Worm (Caenorhabditis elegans) whole organism, young adult: Measurements from ENCODE around the gene Y46G5A.34.
A peak's percentile ranks its signal among the peaks of the same experiment; 100 is the strongest.

Source experiments
- B0019.2 ChIP-seq: fragments of 200-800 bp; sonication (Bioruptor generic); conservative IDR thresholded peaks from 2 replicates; pipeline ENCODE4 v1.3.6; 2022; ENCODE audit warnings: missing genetic modification reagents, missing genetic modification characterization, missing compliant biosample characterization
- B0035.1 ChIP-seq: sonication (generic microtip); optimal IDR thresholded peaks from 2 replicates; lab custom pipeline; 2016; ENCODE audit warnings: missing genetic modification characterization, mild to moderate bottlenecking, missing compliant biosample characterization, missing genotype, missing genetic modification reagents
- B0261.1 ChIP-seq: sonication (generic microtip); optimal IDR thresholded peaks from 2 replicates; lab custom pipeline; 2016; ENCODE audit warnings: mild to moderate bottlenecking, missing genetic modification characterization, moderate library complexity, missing compliant biosample characterization
- B0336.3 ChIP-seq: fragments of 200-800 bp; sonication (Bioruptor generic); IDR thresholded peaks from 2 replicates; pipeline ENCODE4 v1.3.6; 2022; ENCODE audit warnings: missing genetic modification characterization, missing compliant biosample characterization
- F23B12.7 ChIP-seq: sonication (generic microtip); optimal IDR thresholded peaks from 2 replicates; lab custom pipeline; 2017; ENCODE audit warnings: missing genetic modification characterization, mild to moderate bottlenecking, missing compliant biosample characterization, antibody characterized with exemption, moderate library complexity; ENCODE audit not compliant: insufficient read depth
- F37B4.10 ChIP-seq: fragments of 200-800 bp; sonication (Bioruptor generic); IDR thresholded peaks from 2 replicates; pipeline ENCODE4 v1.3.6; 2022; ENCODE audit warnings: missing genetic modification characterization, missing compliant biosample characterization
- F39B2.1 ChIP-seq: fragments of 200-800 bp; sonication (Bioruptor generic); IDR thresholded peaks from 2 replicates; pipeline ENCODE4 v1.3.6; 2022; ENCODE audit warnings: missing genetic modification reagents, missing genetic modification characterization, missing compliant biosample characterization
- F52B5.7 ChIP-seq: sonication (generic microtip); optimal IDR thresholded peaks from 2 replicates; lab custom pipeline; 2016; ENCODE audit warnings: mild to moderate bottlenecking, missing genetic modification characterization, missing compliant biosample characterization
- F57A8.1 ChIP-seq: fragments of 200-800 bp; sonication (Bioruptor generic); optimal IDR thresholded peaks from 2 replicates; lab custom pipeline; 2018; ENCODE audit warnings: mild to moderate bottlenecking, missing genetic modification characterization, moderate library complexity, missing compliant biosample characterization
- T26A5.8 ChIP-seq: sonication (generic microtip); optimal IDR thresholded peaks from 2 replicates; lab custom pipeline; 2016; ENCODE audit warnings: missing genetic modification characterization, missing compliant biosample characterization
- Y56A3A.18 ChIP-seq: fragments of 200-800 bp; sonication (Bioruptor generic); IDR thresholded peaks from 2 replicates; pipeline ENCODE4 v1.3.6; 2022; ENCODE audit warnings: missing genetic modification reagents, missing genetic modification characterization, missing compliant biosample characterization
- Y67H2A.10 ChIP-seq: fragments of 200-800 bp; sonication (Bioruptor generic); conservative IDR thresholded peaks from 2 replicates; pipeline ENCODE4 v1.3.6; 2022; ENCODE audit warnings: missing genetic modification reagents, missing genetic modification characterization, missing compliant biosample characterization
- Y79H2A.3 ChIP-seq: fragments of 200-800 bp; sonication (Bioruptor generic); conservative IDR thresholded peaks from 2 replicates; pipeline ENCODE4 v1.3.6; 2022; ENCODE audit warnings: missing genetic modification reagents, missing genetic modification characterization, missing compliant biosample characterization
- Y95B8A.8 ChIP-seq: fragments of 200-800 bp; sonication (Bioruptor generic); IDR thresholded peaks from 2 replicates; pipeline ENCODE4 v1.3.6; 2022; ENCODE audit warnings: missing genetic modification reagents, missing genetic modification characterization, missing compliant biosample characterization
- aptf-2 ChIP-seq: fragments of 200-800 bp; sonication (Bioruptor generic); conservative IDR thresholded peaks from 2 replicates; pipeline ENCODE4 v1.3.6; 2022; ENCODE audit warnings: missing genetic modification reagents, missing genetic modification characterization, missing compliant biosample characterization
- aptf-3 ChIP-seq: fragments of 200-800 bp; sonication (Bioruptor generic); IDR thresholded peaks from 2 replicates; pipeline ENCODE4 v1.3.6; 2022; ENCODE audit warnings: missing genetic modification characterization, missing compliant biosample characterization
- atf-7 ChIP-seq: sonication (generic microtip); optimal IDR thresholded peaks from 2 replicates; lab custom pipeline; 2017; ENCODE audit warnings: mild to moderate bottlenecking, missing genetic modification characterization, missing compliant biosample characterization
- athp-1 ChIP-seq: sonication (generic microtip); optimal IDR thresholded peaks from 2 replicates; lab custom pipeline; 2017; ENCODE audit warnings: mild to moderate bottlenecking, missing genetic modification characterization, missing compliant biosample characterization
- attf-6 ChIP-seq: fragments of 200-800 bp; sonication (Bioruptor generic); IDR thresholded peaks from 2 replicates; pipeline ENCODE4 v1.3.6; 2022; ENCODE audit warnings: missing genetic modification reagents, missing genetic modification characterization, missing compliant biosample characterization
- ccch-3 ChIP-seq: fragments of 200-800 bp; sonication (Bioruptor generic); optimal IDR thresholded peaks from 2 replicates; lab custom pipeline; 2018; ENCODE audit warnings: mild to moderate bottlenecking, missing genetic modification characterization, missing compliant biosample characterization
- cebp-1 ChIP-seq, 2 experiments: fragments of 200-800 bp in 1 of 2; sonication (Bioruptor generic) in 1 of 2; sonication (generic microtip) in 1 of 2; IDR thresholded peaks in 1 of 2; optimal IDR thresholded peaks in 1 of 2; 2 replicates each; pipeline versions ENCODE4 v1.3.6 to Lab custom; 2017 to 2022; ENCODE audit warnings: missing compliant biosample characterization in 2 of 2, missing genetic modification characterization in 2 of 2, mild to moderate bottlenecking in 1 of 2, missing genetic modification reagents in 1 of 2, moderate library complexity in 1 of 2
- ceh-27 ChIP-seq: fragments of 200-800 bp; sonication (Bioruptor generic); optimal IDR thresholded peaks from 2 replicates; lab custom pipeline; 2018; ENCODE audit warnings: mild to moderate bottlenecking, missing genetic modification characterization, moderate library complexity, missing compliant biosample characterization
- ceh-79 ChIP-seq: sonication (generic microtip); optimal IDR thresholded peaks from 2 replicates; lab custom pipeline; 2017; ENCODE audit warnings: mild to moderate bottlenecking, missing genetic modification characterization, missing compliant biosample characterization
- dox-1 ChIP-seq: fragments of 200-800 bp; sonication (Bioruptor generic); IDR thresholded peaks from 2 replicates; pipeline ENCODE4 v1.3.6; 2022; ENCODE audit warnings: missing genetic modification reagents, missing genetic modification characterization, missing compliant biosample characterization
- dpl-1 ChIP-seq: fragments of 150-350 bp; optimal IDR thresholded peaks from 2 replicates; lab custom pipeline; 2014; ENCODE audit warnings: missing biosample characterization, missing genetic modification reagents, missing genetic modification characterization
- hmg-1.2 ChIP-seq: fragments of 200-800 bp; sonication (Bioruptor generic); IDR thresholded peaks from 2 replicates; pipeline ENCODE4 v1.3.6; 2022; ENCODE audit warnings: missing genetic modification reagents, missing genetic modification characterization, missing compliant biosample characterization
- hmg-20 ChIP-seq: fragments of 200-800 bp; sonication (Bioruptor generic); IDR thresholded peaks from 2 replicates; pipeline ENCODE4 v1.3.6; 2022; ENCODE audit warnings: missing genetic modification reagents, missing genetic modification characterization, missing compliant biosample characterization
- let-607 ChIP-seq, 2 experiments: fragments of 200-800 bp in 1 of 2; sonication (Bioruptor generic) in 1 of 2; sonication (generic microtip) in 1 of 2; optimal IDR thresholded peaks; 2 replicates each; lab custom pipeline; 2016 to 2018; ENCODE audit warnings: mild to moderate bottlenecking in 2 of 2, missing compliant biosample characterization in 2 of 2, missing genetic modification characterization in 2 of 2, moderate library complexity in 2 of 2, missing genotype in 1 of 2
- lin-26 ChIP-seq: fragments of 200-800 bp; sonication (Bioruptor generic); IDR thresholded peaks from 2 replicates; pipeline ENCODE4 v1.3.6; 2022; ENCODE audit warnings: missing genetic modification reagents, missing genetic modification characterization, missing compliant biosample characterization
- lir-1 ChIP-seq: fragments of 200-800 bp; sonication (Bioruptor generic); conservative IDR thresholded peaks from 2 replicates; pipeline ENCODE4 v1.3.6; 2022; ENCODE audit warnings: missing genetic modification reagents, missing genetic modification characterization, missing compliant biosample characterization
- lsy-27 ChIP-seq: sonication (generic microtip); optimal IDR thresholded peaks from 2 replicates; lab custom pipeline; 2017; ENCODE audit warnings: missing genetic modification characterization, mild to moderate bottlenecking, missing compliant biosample characterization, antibody characterized with exemption, missing genotype, borderline replicate concordance; ENCODE audit not compliant: insufficient read depth
- madf-6 ChIP-seq: fragments of 200-800 bp; sonication (Bioruptor generic); IDR thresholded peaks from 2 replicates; pipeline ENCODE4 v1.3.6; 2022; ENCODE audit warnings: missing genetic modification reagents, missing genetic modification characterization, missing compliant biosample characterization
- madf-8 ChIP-seq: fragments of 200-800 bp; sonication (Bioruptor generic); conservative IDR thresholded peaks from 2 replicates; pipeline ENCODE4 v1.3.6; 2022; ENCODE audit warnings: missing genetic modification reagents, missing genetic modification characterization, missing compliant biosample characterization
- mxl-1 ChIP-seq: sonication (generic microtip); optimal IDR thresholded peaks from 2 replicates; lab custom pipeline; 2016; ENCODE audit warnings: missing genetic modification characterization, missing compliant biosample characterization
- nfya-1 ChIP-seq: sonication (generic microtip); optimal IDR thresholded peaks from 2 replicates; lab custom pipeline; 2017; ENCODE audit warnings: antibody characterized with exemption, missing compliant biosample characterization, missing genetic modification characterization, borderline replicate concordance; ENCODE audit not compliant: insufficient read depth
- nfya-2 ChIP-seq: fragments of 200-800 bp; sonication (Bioruptor generic); IDR thresholded peaks from 2 replicates; pipeline ENCODE4 v1.3.6; 2022; ENCODE audit warnings: missing genetic modification reagents, missing genetic modification characterization, missing compliant biosample characterization
- nfyb-1 ChIP-seq: fragments of 200-800 bp; sonication (Bioruptor generic); IDR thresholded peaks from 2 replicates; pipeline ENCODE4 v1.3.6; 2022; ENCODE audit warnings: missing genetic modification reagents, missing genetic modification characterization, missing compliant biosample characterization
- nhr-179 ChIP-seq: sonication (generic microtip); optimal IDR thresholded peaks from 2 replicates; lab custom pipeline; 2016; ENCODE audit warnings: mild to moderate bottlenecking, missing genetic modification characterization, missing compliant biosample characterization
- snpc-1.1 ChIP-seq: sonication (generic microtip); optimal IDR thresholded peaks from 2 replicates; lab custom pipeline; 2017; ENCODE audit warnings: missing genetic modification characterization, mild to moderate bottlenecking, missing compliant biosample characterization, antibody characterized with exemption, moderate library complexity, missing genotype, missing genetic modification reagents; ENCODE audit not compliant: insufficient read depth
- somi-1 ChIP-seq: fragments of 200-800 bp; sonication (Bioruptor generic); optimal IDR thresholded peaks from 2 replicates; lab custom pipeline; 2018; ENCODE audit warnings: mild to moderate bottlenecking, missing genetic modification characterization, missing compliant biosample characterization
- sptf-2 ChIP-seq: fragments of 200-800 bp; sonication (Bioruptor generic); optimal IDR thresholded peaks from 2 replicates; lab custom pipeline; 2018; ENCODE audit warnings: mild to moderate bottlenecking, missing genetic modification characterization, missing compliant biosample characterization
- tbp1 ChIP-seq: fragments of 200-800 bp; sonication (Bioruptor generic); optimal IDR thresholded peaks from 2 replicates; lab custom pipeline; 2018; ENCODE audit warnings: mild to moderate bottlenecking, missing genetic modification characterization, missing compliant biosample characterization
- zfh-2 ChIP-seq: fragments of 200-800 bp; sonication (Bioruptor generic); conservative IDR thresholded peaks from 2 replicates; pipeline ENCODE4 v1.3.6; 2022; ENCODE audit warnings: missing genetic modification reagents, missing genetic modification characterization, missing compliant biosample characterization
- ztf-18 ChIP-seq: sonication (generic microtip); optimal IDR thresholded peaks from 2 replicates; lab custom pipeline; 2016; ENCODE audit warnings: missing genotype, mild to moderate bottlenecking, missing genetic modification characterization, missing compliant biosample characterization
- ztf-22 ChIP-seq: fragments of 200-800 bp; sonication (Bioruptor generic); optimal IDR thresholded peaks from 2 replicates; lab custom pipeline; 2018; ENCODE audit warnings: mild to moderate bottlenecking, missing genetic modification characterization, moderate library complexity, missing compliant biosample characterization
- ztf-3 ChIP-seq: fragments of 200-800 bp; sonication (Bioruptor generic); optimal IDR thresholded peaks from 2 replicates; lab custom pipeline; 2018; ENCODE audit warnings: mild to moderate bottlenecking, missing genetic modification characterization, missing compliant biosample characterization

Y46G5A.34 gene

ce11 chrII:12736579-12736978 is 39.9 kb upstream of the Y46G5A.34 start, which contains the start of gene snrp-200 (continued):
- TF ChIP-seq aptf-2 (GFP tag; lab: Robert Waterston, UW) (no peak), lin-26 (GFP tag; lab: Robert Waterston, UW) (peak; percentile 54; the same call in 1 of the 2 replicates), dpl-1 (no peak), F39B2.1 (GFP tag; lab: Robert Waterston, UW) (peak; percentile 23; the same call in 1 of the 2 replicates), F57A8.1 (GFP tag; lab: Kevin White, UChicago) (peak; percentile 23), F37B4.10 (GFP tag; lab: Robert Waterston, UW) (no peak), nhr-179 (no peak), sptf-2 (no peak), attf-6 (GFP tag; lab: Robert Waterston, UW) (peak; percentile 68; the same call in 1 of the 2 replicates), Y67H2A.10 (GFP tag; lab: Robert Waterston, UW) (no peak), lsy-27 (tag; lab: Kevin White, UChicago) (no peak), ztf-22 (GFP tag; lab: Kevin White, UChicago) (no peak), dox-1 (GFP tag; lab: Robert Waterston, UW) (0 out of 2 replicates have a peak, but pooled peaks have one; percentile 24), T26A5.8 (tag; lab: Kevin White, UChicago) (peak; percentile 36), B0019.2 (no peak), B0261.1 (no peak), hmg-1.2 (GFP tag; lab: Robert Waterston, UW) (0 out of 2 replicates have a peak, but pooled peaks have one; percentile 20), B0035.1 (tag; lab: Kevin White, UChicago) (no peak), tbp1 (GFP tag; lab: Kevin White, UChicago) (no peak), ztf-3 (no peak), atf-7 (tag; lab: Kevin White, UChicago) (peak; percentile 53), B0336.3 (GFP tag; lab: Robert Waterston, UW) (peak; percentile 87), ztf-18 (no peak), nfya-2 (GFP tag; lab: Robert Waterston, UW) (0 out of 2 replicates have a peak, but pooled peaks have one; percentile 9), mxl-1 (no peak), aptf-3 (GFP tag; lab: Robert Waterston, UW) (no peak), F23B12.7 (tag; lab: Kevin White, UChicago) (no peak), Y95B8A.8 (GFP tag; lab: Robert Waterston, UW) (no peak), cebp-1 (GFP tag; IDR thresholded peaks at IDR 0.05; lab: Robert Waterston, UW) (no peak), cebp-1 (tag; optimal IDR thresholded peaks at IDR 0.05; lab: Kevin White, UChicago) (peak; percentile 13), athp-1 (peak; percentile 74), ceh-79 (tag; lab: Kevin White, UChicago) (no peak), F52B5.7 (tag; lab: Kevin White, UChicago) (peak; percentile 93), ceh-27 (GFP tag; lab: Kevin White, UChicago) (no peak), lir-1 (no peak), madf-6 (GFP tag; lab: Robert Waterston, UW) (peak; percentile 71), nfya-1 (tag; lab: Kevin White, UChicago) (no peak), nfyb-1 (GFP tag; lab: Robert Waterston, UW) (peak; percentile 45; the same call in 1 of the 2 replicates), somi-1 (no peak), hmg-20 (GFP tag; lab: Robert Waterston, UW) (0 out of 2 replicates have a peak, but pooled peaks have one; percentile 7), let-607 (tag; optimal IDR thresholded peaks at IDR 0.05; lab: Kevin White, UChicago) (no peak), ccch-3 (GFP tag; lab: Kevin White, UChicago) (no peak), madf-8 (no peak), zfh-2 (GFP tag; lab: Robert Waterston, UW) (peak; percentile 76), Y56A3A.18 (GFP tag; lab: Robert Waterston, UW) (peak; percentile 58; the same call in 1 of the 2 replicates), Y79H2A.3 (GFP tag; lab: Robert Waterston, UW) (no peak), snpc-1.1 (no peak)
